Worm (Caenorhabditis elegans) whole organism, mixed stage, embryonic: Measurements from ENCODE around the gene Y116A8A.6.
"Not testable (repeated sequence)": the region's sequence is repeated elsewhere in the genome, so short reads cannot be mapped to it uniquely, and the experiment has no call there.

Source experiments
- lsy-2 ChIP-seq: fragments of 150-350 bp; optimal IDR thresholded peaks from 2 replicates; lab custom pipeline; 2014; ENCODE audit warnings: missing biosample characterization, missing genetic modification characterization
- pha-4 ChIP-seq: fragments of 150-350 bp; optimal IDR thresholded peaks from 2 replicates; lab custom pipeline; 2018; ENCODE audit warnings: missing biosample characterization, missing genetic modification reagents, missing genetic modification characterization

ce11 chrIV:16842873-16843272, 14.3 kb upstream of the Y116A8A.6 start, which contains the start of gene Y116A8A.150:
- TF ChIP-seq pha-4, lsy-2 (tag; lab: Kevin White, UChicago): not testable (repeated sequence)
